Worm (Caenorhabditis elegans): ENCODE results near the gene oac-56.

The oac-56 gene

DNA sequence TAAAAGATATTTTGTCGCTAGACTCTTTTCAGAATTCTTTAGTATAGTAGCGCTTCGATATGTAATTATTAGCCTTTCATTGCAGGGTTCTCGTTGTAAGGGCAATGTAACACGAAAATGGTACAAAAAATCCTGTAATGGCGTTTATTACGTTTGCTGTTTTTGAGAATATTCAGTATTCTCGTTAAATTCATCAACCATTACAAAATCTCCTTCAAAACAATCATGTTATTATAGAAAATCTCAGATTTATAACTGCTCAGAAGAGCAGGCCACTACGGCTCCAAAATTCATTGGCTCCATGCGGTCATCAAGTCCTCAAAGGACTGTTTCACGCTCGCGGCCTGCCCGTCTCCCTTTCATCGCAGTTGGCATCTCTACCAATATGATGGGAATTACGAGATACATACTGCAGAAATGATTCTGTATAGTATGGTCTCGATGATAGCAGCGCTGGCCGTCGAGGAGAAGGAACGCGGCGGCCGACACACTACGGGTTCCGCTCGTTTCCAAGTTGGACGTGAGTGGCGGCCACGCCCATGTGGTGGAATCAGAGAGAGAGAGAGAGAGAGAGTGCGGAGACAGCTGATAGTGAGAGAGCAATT lies 23.8 kb downstream of the oac-56 start (continued):
- TF ChIP-seq elt-2 (tag; optimal IDR thresholded peaks at IDR 0.05) (peak; percentile 48), gmeb-2 (tag; optimal IDR thresholded peaks at IDR 0.05) (no peak), pros-1 (tag; optimal IDR thresholded peaks at IDR 0.05) (no peak), hlh-30 (tag; optimal IDR thresholded peaks at IDR 0.05; ENCODE audit: insufficient read depth) (no peak), hlh-8 (tag; optimal IDR thresholded peaks at IDR 0.05) (peak; percentile 20), T23F11.4 (GFP tag; optimal IDR thresholded peaks at IDR 0.05) (no peak), Y22D7AL.16 (tag; optimal IDR thresholded peaks at IDR 0.05) (no peak), lin-11 (tag; optimal IDR thresholded peaks at IDR 0.05) (no peak), pha-2 (tag; optimal IDR thresholded peaks at IDR 0.05) (no peak)

DNA sequence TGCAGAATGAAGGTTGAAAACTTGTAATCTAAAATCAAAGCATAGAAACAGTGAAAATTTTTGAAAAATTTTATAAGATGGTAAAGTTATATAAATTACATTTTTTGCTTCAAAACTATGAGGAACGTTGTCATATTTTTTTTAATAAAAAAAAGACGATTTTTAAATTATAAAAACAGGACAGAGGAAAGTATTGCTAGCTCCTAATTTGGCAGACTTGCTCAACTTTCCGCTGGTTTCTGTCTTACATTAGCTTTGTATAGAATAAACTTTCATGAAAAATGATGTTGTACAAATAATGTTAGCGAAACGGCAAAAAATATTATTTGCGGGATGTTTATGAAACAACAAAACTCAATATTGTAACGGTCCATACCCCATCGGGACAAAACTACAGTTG lies 24.3 kb downstream of the oac-56 start, which contains the start of gene fbxa-83:
Gene fbxa-83 (minus strand): TSS at position 101 of the 400 bp plus-strand sequence.
- TF ChIP-seq ceh-30 (tag; optimal IDR thresholded peaks at IDR 0.05), result no peak
- TF ChIP-seq pqm-1 (tag; optimal IDR thresholded peaks at IDR 0.05), result no peak
- TF ChIP-seq tbx-7 (tag; optimal IDR thresholded peaks at IDR 0.05), result no peak
- no peak for TF ChIP-seq Y22D7AL.16 (tag; optimal IDR thresholded peaks at IDR 0.05)
- no peak for TF ChIP-seq F13H6.1 (tag; optimal IDR thresholded peaks at IDR 0.05)
- TF ChIP-seq K09A11.1 (tag; optimal IDR thresholded peaks at IDR 0.05; ENCODE audit: insufficient read depth), result no peak
- TF ChIP-seq hlh-13 (GFP tag; optimal IDR thresholded peaks at IDR 0.05), result no peak
- no peak for TF ChIP-seq hlh-30 (tag; optimal IDR thresholded peaks at IDR 0.05; ENCODE audit: insufficient read depth)
- TF ChIP-seq C38D4.7 (GFP tag; optimal IDR thresholded peaks at IDR 0.05), result no peak
- no peak for TF ChIP-seq lim-6 (tag; optimal IDR thresholded peaks at IDR 0.05)
- no peak for TF ChIP-seq ceh-24 (tag; optimal IDR thresholded peaks at IDR 0.05)
- no peak for TF ChIP-seq hlh-6 (tag; optimal IDR thresholded peaks at IDR 0.05)
- TF ChIP-seq sox-4 (tag; optimal IDR thresholded peaks at IDR 0.05), result no peak
- no peak for TF ChIP-seq fkh-6 (tag; optimal IDR thresholded peaks at IDR 0.05)
- TF ChIP-seq gmeb-2 (tag; optimal IDR thresholded peaks at IDR 0.05), result no peak
- no peak for TF ChIP-seq K02D7.2 (tag; optimal IDR thresholded peaks at IDR 0.05)
- no peak for TF ChIP-seq tbx-2 (tag; optimal IDR thresholded peaks at IDR 0.05)
- no peak for TF ChIP-seq ceh-34 (tag; optimal IDR thresholded peaks at IDR 0.05)
- no peak for TF ChIP-seq pha-4 (tag; optimal IDR thresholded peaks at IDR 0.05)

DNA sequence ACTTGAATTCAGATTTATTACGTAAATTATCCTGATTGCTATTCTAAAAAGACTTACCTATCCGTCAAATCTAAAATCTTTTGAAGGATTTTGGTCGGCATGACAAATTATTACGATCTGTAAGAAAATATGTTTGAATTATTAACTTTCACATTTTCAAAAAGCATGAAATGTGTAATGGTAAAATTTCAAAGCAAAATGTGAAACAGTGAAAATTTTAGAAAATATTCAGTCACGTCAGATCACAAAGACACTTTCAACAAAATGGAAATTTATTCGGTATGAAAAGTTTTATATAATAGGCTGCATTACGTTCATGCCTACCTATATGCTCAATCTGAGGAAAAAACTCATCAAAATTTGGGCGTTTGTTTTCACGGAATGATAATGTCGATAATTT lies 28.9 kb downstream of the oac-56 start, which contains the start of gene fbxa-126:
Gene fbxa-126 (minus strand): TSS at position 101 of the 400 bp plus-strand sequence.
- TF ChIP-seq ceh-19 (GFP tag; optimal IDR thresholded peaks at IDR 0.05), result no peak
- TF ChIP-seq madf-2 (tag; optimal IDR thresholded peaks at IDR 0.05), result no peak
- TF ChIP-seq F13H6.1 (tag; optimal IDR thresholded peaks at IDR 0.05), result no peak
- TF ChIP-seq sox-4 (tag; optimal IDR thresholded peaks at IDR 0.05), result no peak
- TF ChIP-seq C38D4.7 (GFP tag; optimal IDR thresholded peaks at IDR 0.05), result no peak
- no peak for TF ChIP-seq zip-5 (tag; optimal IDR thresholded peaks at IDR 0.05)
- TF ChIP-seq nhr-232 (tag; optimal IDR thresholded peaks at IDR 0.05), result no peak
- no peak for TF ChIP-seq pros-1 (tag; optimal IDR thresholded peaks at IDR 0.05)
- TF ChIP-seq pag-3 (tag; optimal IDR thresholded peaks at IDR 0.05; ENCODE audit: borderline replicate concordance), result no peak
- TF ChIP-seq fkh-10 (GFP tag; optimal IDR thresholded peaks at IDR 0.05), result no peak
- TF ChIP-seq unc-3 (GFP tag; conservative IDR thresholded peaks at IDR 0.05), result no peak
- TF ChIP-seq unc-3 (tag; optimal IDR thresholded peaks at IDR 0.05), result no peak
- no peak for TF ChIP-seq hlh-15 (tag; optimal IDR thresholded peaks at IDR 0.05)
- no peak for TF ChIP-seq elt-2 (tag; optimal IDR thresholded peaks at IDR 0.05)
- TF ChIP-seq C08G9.2 (tag; optimal IDR thresholded peaks at IDR 0.05), result no peak

DNA sequence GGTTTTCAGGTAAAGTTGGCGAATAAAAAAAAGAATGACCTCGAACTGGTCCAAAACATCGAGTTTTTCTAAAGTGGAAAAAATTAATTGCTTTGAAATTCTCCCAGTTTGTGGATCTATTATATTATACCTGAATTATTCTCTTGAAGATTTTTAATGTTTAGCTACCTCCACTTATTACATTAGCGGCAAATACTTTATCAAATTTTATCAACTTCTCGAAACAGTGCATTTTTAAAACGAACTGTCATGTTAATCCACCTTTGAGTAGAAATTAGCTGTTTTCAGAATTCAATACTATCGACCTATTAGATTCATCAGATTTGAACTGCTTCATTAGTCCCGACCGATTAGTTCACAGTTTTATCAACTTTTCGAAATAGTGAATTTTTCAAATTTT lies 32.5 kb downstream of the oac-56 start:
- TF ChIP-seq ceh-48 (tag; optimal IDR thresholded peaks at IDR 0.05) (no peak), fkh-10 (GFP tag; optimal IDR thresholded peaks at IDR 0.05) (no peak), ets-4 (tag; optimal IDR thresholded peaks at IDR 0.05) (no peak), odd-2 (tag; optimal IDR thresholded peaks at IDR 0.05) (no peak), C38D4.7 (GFP tag; optimal IDR thresholded peaks at IDR 0.05) (no peak)

Measured in whole organism, late embryonic.